Fruit fly (Drosophila melanogaster): ENCODE results near the gene CG6985.

Gene CG6985

dm6 chr3R:22724149-22724973, 16.6 kb upstream of the CG6985 start, which contains the start of gene Irp-1A (continued):
- TF ChIP-seq sob (GFP tag; IDR thresholded peaks at IDR 0.05) = peak; percentile 87
- no peak; the same call in 1 of the 2 replicates for TF ChIP-seq ara (GFP tag; IDR thresholded peaks at IDR 0.05)
- peak; percentile 58; the same call in 2 of the 3 replicates for TF ChIP-seq mld (GFP tag; IDR thresholded peaks at IDR 0.05; ENCODE audit: partially characterized antibody)
- peak; percentile 82 for TF ChIP-seq Med (GFP tag)
- peak; percentile 73; the same call in 2 of the 3 replicates for TF ChIP-seq CG11456 (GFP tag; IDR thresholded peaks at IDR 0.05)
- TF ChIP-seq so (GFP tag; IDR thresholded peaks at IDR 0.05) = no peak
- peak; percentile 13 for TF ChIP-seq CG33213 (GFP tag; optimal IDR thresholded peaks at IDR 0.05)
- peak; percentile 43 for TF ChIP-seq CG32767 (GFP tag; IDR thresholded peaks at IDR 0.05)
- TF ChIP-seq CG8281 (tag; optimal IDR thresholded peaks at IDR 0.05) = no peak
- peak; percentile 85 for TF ChIP-seq unpg (GFP tag; optimal IDR thresholded peaks at IDR 0.05)
- peak; percentile 71 for TF ChIP-seq CG3847 (GFP tag; IDR thresholded peaks at IDR 0.05)
- peak; percentile 85 for TF ChIP-seq Opbp (GFP tag; IDR thresholded peaks at IDR 0.05; ENCODE audit: partially characterized antibody)
- TF ChIP-seq PHDP (tag; optimal IDR thresholded peaks at IDR 0.05) = peak; percentile 90
- peak; percentile 65 for TF ChIP-seq CG3065 (GFP tag; optimal IDR thresholded peaks at IDR 0.05)
- TF ChIP-seq phol (tag; optimal IDR thresholded peaks at IDR 0.05) = peak; percentile 81
- TF ChIP-seq sc (optimal IDR thresholded peaks at IDR 0.05) = no peak
- TF ChIP-seq sc (GFP tag; optimal IDR thresholded peaks at IDR 0.05) = no peak
- peak; percentile 76; the same call in 2 of the 3 replicates for TF ChIP-seq Dbx (GFP tag; IDR thresholded peaks at IDR 0.05)
- TF ChIP-seq slou (GFP tag; optimal IDR thresholded peaks at IDR 0.05) = peak; percentile 54
- no peak for TF ChIP-seq lov (optimal IDR thresholded peaks at IDR 0.05)
- 0 out of 3 replicates have a peak, but pooled peaks have one; percentile 57 for TF ChIP-seq lov (GFP tag; IDR thresholded peaks at IDR 0.05)
- TF ChIP-seq CG11093 (GFP tag; IDR thresholded peaks at IDR 0.05) = no peak
- peak in 1 of 2 experiments; percentile 54 for TF ChIP-seq Pdp1 (GFP tag; optimal IDR thresholded peaks at IDR 0.05)
- peak; percentile 51 for TF ChIP-seq sd (tag; optimal IDR thresholded peaks at IDR 0.05)
- TF ChIP-seq sr (GFP tag; IDR thresholded peaks at IDR 0.05) = no peak
- TF ChIP-seq CG13424 (tag; optimal IDR thresholded peaks at IDR 0.05) = peak; percentile 81
- no peak for TF ChIP-seq pita (GFP tag; optimal IDR thresholded peaks at IDR 0.05)
- no peak for TF ChIP-seq TFAM (GFP tag; optimal IDR thresholded peaks at IDR 0.05)
- TF ChIP-seq Hr51 (GFP tag; optimal IDR thresholded peaks at IDR 0.05) = peak; percentile 28 to 87
- TF ChIP-seq HLHmδ (GFP tag; optimal IDR thresholded peaks at IDR 0.05) = no peak
- TF ChIP-seq CG17568 (GFP tag; optimal IDR thresholded peaks at IDR 0.05) = no peak

dm6 chr3R:22726031-22726770, 14.7 kb upstream of the CG6985 start, which contains the start of gene RNF220:
Gene RNF220 (minus strand): TSS chr3R:22726414.
- TF ChIP-seq lbe (GFP tag; optimal IDR thresholded peaks at IDR 0.05) (no peak), CG31365 (tag; optimal IDR thresholded peaks at IDR 0.05) (no peak), CG11695 (GFP tag; IDR thresholded peaks at IDR 0.05) (no peak), fu2 (GFP tag; optimal IDR thresholded peaks at IDR 0.05) (no peak), zf30C (GFP tag; optimal IDR thresholded peaks at IDR 0.05) (no peak), NK7.1 (GFP tag; optimal IDR thresholded peaks at IDR 0.05) (no peak), CG6254 (GFP tag; optimal IDR thresholded peaks at IDR 0.05) (no peak), CkIIα-i1 (GFP tag; IDR thresholded peaks at IDR 0.05) (no peak), CG18011 (GFP tag; optimal IDR thresholded peaks at IDR 0.05) (no peak), p53 (GFP tag; optimal IDR thresholded peaks at IDR 0.05) (no peak), vnd (GFP tag; IDR thresholded peaks at IDR 0.05; ENCODE audit: partially characterized antibody) (peak; percentile 11), Kr (GFP tag; optimal IDR thresholded peaks at IDR 0.05) (no peak), Hmr (GFP tag; optimal IDR thresholded peaks at IDR 0.05) (no peak), CG10565 (GFP tag; optimal IDR thresholded peaks at IDR 0.05) (no peak), CG10543 (GFP tag; optimal IDR thresholded peaks at IDR 0.05) (no peak), Sry-β (GFP tag; optimal IDR thresholded peaks at IDR 0.05) (no peak), CG31441 (GFP tag; IDR thresholded peaks at IDR 0.05) (peak; percentile 58; the same call in 1 of the 2 replicates)
